Worm (Caenorhabditis elegans): ENCODE data around the gene Y51H7BR.7.

Gene Y51H7BR.7

ce11 chrII:1525498-1525897, at the start of gene Y51H7BR.7:
Gene Y51H7BR.7 (minus strand): TSS chrII:1525598.
- TF ChIP-seq mls-2 (tag; optimal IDR thresholded peaks at IDR 0.05) = no peak
- TF ChIP-seq flh-1 (GFP tag; optimal IDR thresholded peaks at IDR 0.05) = no peak
- TF ChIP-seq elt-3 (tag; optimal IDR thresholded peaks at IDR 0.05) = no peak
- no peak for TF ChIP-seq M03D4.4 (tag; optimal IDR thresholded peaks at IDR 0.05)
- no peak for TF ChIP-seq ztf-11 (tag; optimal IDR thresholded peaks at IDR 0.05)
- TF ChIP-seq nhr-12 (tag; optimal IDR thresholded peaks at IDR 0.05) = no peak
- TF ChIP-seq nhr-237 (tag; optimal IDR thresholded peaks at IDR 0.05) = no peak
- no peak for TF ChIP-seq ceh-43 (GFP tag; optimal IDR thresholded peaks at IDR 0.05)
- TF ChIP-seq zip-8 (tag; optimal IDR thresholded peaks at IDR 0.05) = no peak

- no peak for TF ChIP-seq ztf-11 (tag; optimal IDR thresholded peaks at IDR 0.05)
- TF ChIP-seq blmp-1 (tag; optimal IDR thresholded peaks at IDR 0.05) = no peak
- TF ChIP-seq lsy-2 (tag; optimal IDR thresholded peaks at IDR 0.05) = no peak
- TF ChIP-seq mab-5 (tag; optimal IDR thresholded peaks at IDR 0.05) = no peak
- TF ChIP-seq elt-3 (tag; optimal IDR thresholded peaks at IDR 0.05) = no peak
- TF ChIP-seq unc-39 (tag; optimal IDR thresholded peaks at IDR 0.05) = no peak
- TF ChIP-seq M03D4.4 (tag; optimal IDR thresholded peaks at IDR 0.05) = no peak
- TF ChIP-seq nhr-28 (tag; optimal IDR thresholded peaks at IDR 0.05) = no peak
- TF ChIP-seq tbx-8 (GFP tag; optimal IDR thresholded peaks at IDR 0.05) = no peak
- TF ChIP-seq pha-4 (tag; optimal IDR thresholded peaks at IDR 0.05) = no peak
- TF ChIP-seq nhr-2 (tag; optimal IDR thresholded peaks at IDR 0.05) = no peak
- TF ChIP-seq mep-1 (tag; optimal IDR thresholded peaks at IDR 0.05) = no peak
- TF ChIP-seq sem-2 (GFP tag; optimal IDR thresholded peaks at IDR 0.05) = no peak
- TF ChIP-seq unc-62 (GFP tag; optimal IDR thresholded peaks at IDR 0.05) = no peak
- no peak for TF ChIP-seq flh-1 (GFP tag; optimal IDR thresholded peaks at IDR 0.05)
- TF ChIP-seq bed-3 (GFP tag; optimal IDR thresholded peaks at IDR 0.05) = no peak
Observed at ce11 chrII:1571032-1571431, 45.6 kb upstream of the Y51H7BR.7 start, which contains the start of gene fbxb-46. Gene fbxb-46 (minus strand): TSS chrII:1571132.

ce11 chrII:1568214-1568613, 42.8 kb upstream of the Y51H7BR.7 start, which contains the start of gene fbxb-49:
Gene fbxb-49 (plus strand): TSS chrII:1568514.
- TF ChIP-seq nhr-2 (tag; optimal IDR thresholded peaks at IDR 0.05) (no peak), sptf-1 (tag; optimal IDR thresholded peaks at IDR 0.05) (no peak), flh-1 (GFP tag; optimal IDR thresholded peaks at IDR 0.05) (no peak), sem-2 (GFP tag; optimal IDR thresholded peaks at IDR 0.05) (no peak), pha-4 (tag; optimal IDR thresholded peaks at IDR 0.05) (no peak), lin-32 (GFP tag; optimal IDR thresholded peaks at IDR 0.05) (no peak), drap-1 (GFP tag; optimal IDR thresholded peaks at IDR 0.05) (no peak), unc-62 (GFP tag; optimal IDR thresholded peaks at IDR 0.05) (no peak), ceh-39 (tag; optimal IDR thresholded peaks at IDR 0.05) (no peak), zip-8 (tag; optimal IDR thresholded peaks at IDR 0.05) (no peak), hlh-1 (tag; optimal IDR thresholded peaks at IDR 0.05) (no peak), snpc-4 (tag; optimal IDR thresholded peaks at IDR 0.05) (no peak), lsy-2 (tag; optimal IDR thresholded peaks at IDR 0.05) (no peak), unc-39 (tag; optimal IDR thresholded peaks at IDR 0.05) (no peak), elt-1 (tag; optimal IDR thresholded peaks at IDR 0.05; ENCODE audit: borderline replicate concordance, insufficient read depth) (no peak), M03D4.4 (tag; optimal IDR thresholded peaks at IDR 0.05) (no peak), ceh-83 (GFP tag; optimal IDR thresholded peaks at IDR 0.05) (no peak), tbx-8 (GFP tag; optimal IDR thresholded peaks at IDR 0.05) (no peak)

ce11 chrII:1567646-1568045, 42.2 kb upstream of the Y51H7BR.7 start, which contains the start of gene K05F6.8:
Gene K05F6.8 (minus strand): TSS chrII:1567746.
- TF ChIP-seq ceh-83 (GFP tag; optimal IDR thresholded peaks at IDR 0.05) (no peak), ceh-39 (tag; optimal IDR thresholded peaks at IDR 0.05) (no peak), bed-3 (GFP tag; optimal IDR thresholded peaks at IDR 0.05) (no peak), tbx-8 (GFP tag; optimal IDR thresholded peaks at IDR 0.05) (no peak), blmp-1 (tag; optimal IDR thresholded peaks at IDR 0.05) (no peak), ham-2 (GFP tag; optimal IDR thresholded peaks at IDR 0.05) (no peak)

ce11 chrII:1561863-1562262, 36.5 kb upstream of the Y51H7BR.7 start, which contains the start of gene K05F6.14:
Gene K05F6.14 (plus strand): TSS chrII:1562163.
- TF ChIP-seq mls-2 (tag; optimal IDR thresholded peaks at IDR 0.05) = no peak
- no peak for TF ChIP-seq ham-2 (GFP tag; optimal IDR thresholded peaks at IDR 0.05)
- no peak for TF ChIP-seq bed-3 (GFP tag; optimal IDR thresholded peaks at IDR 0.05)
- no peak for TF ChIP-seq unc-120 (tag; optimal IDR thresholded peaks at IDR 0.05; ENCODE audit: poor library complexity, severe bottlenecking)
- no peak for TF ChIP-seq nhr-237 (tag; optimal IDR thresholded peaks at IDR 0.05)
- TF ChIP-seq zip-8 (tag; optimal IDR thresholded peaks at IDR 0.05) = no peak
